Worm (Caenorhabditis elegans) whole organism, L2 larva: ENCODE results near the gene ceh-16.

Experiments used
- blmp-1 ChIP-seq: sonication (generic microtip); optimal IDR thresholded peaks from 2 replicates; lab custom pipeline; 2017; ENCODE audit warnings: missing genetic modification characterization, mild to moderate bottlenecking, missing compliant biosample characterization, antibody characterized with exemption, moderate library complexity; ENCODE audit not compliant: insufficient read depth
- fos-1 ChIP-seq: fragments of 150-350 bp; optimal IDR thresholded peaks from 2 replicates; lab custom pipeline; 2014; ENCODE audit warnings: missing biosample characterization, missing genetic modification characterization
- lin-11 ChIP-seq: fragments of 150-350 bp; sonication (generic microtip); optimal IDR thresholded peaks from 2 replicates; lab custom pipeline; 2014; ENCODE audit warnings: missing biosample characterization, missing genetic modification characterization, inconsistent platforms, mixed read lengths
- lsy-2 ChIP-seq, 2 experiments: fragments of 150-350 bp in 1 of 2; sonication (generic microtip) in 1 of 2; optimal IDR thresholded peaks; 2 replicates each; lab custom pipeline; 2014 to 2017; ENCODE audit warnings: missing biosample characterization in 2 of 2, missing genetic modification characterization in 2 of 2
- nhr-11 ChIP-seq: fragments of 150-350 bp; optimal IDR thresholded peaks from 2 replicates; lab custom pipeline; 2014; ENCODE audit warnings: missing biosample characterization, missing genetic modification characterization
- nhr-237 ChIP-seq: fragments of 150-350 bp; optimal IDR thresholded peaks from 2 replicates; lab custom pipeline; 2014; ENCODE audit warnings: missing biosample characterization, missing genetic modification characterization
- nhr-77 ChIP-seq: fragments of 150-350 bp; optimal IDR thresholded peaks from 2 replicates; lab custom pipeline; 2014; ENCODE audit warnings: missing biosample characterization, missing genetic modification characterization
- snpc-4 ChIP-seq: fragments of 150-350 bp; optimal IDR thresholded peaks from 2 replicates; lab custom pipeline; 2014; ENCODE audit warnings: missing biosample characterization, missing genetic modification characterization
- zag-1 ChIP-seq: fragments of 150-350 bp; optimal IDR thresholded peaks from 2 replicates; lab custom pipeline; 2014; ENCODE audit warnings: missing biosample characterization, missing genetic modification characterization

- TF ChIP-seq lsy-2 (tag; optimal IDR thresholded peaks at IDR 0.05; lab: Kevin White, UChicago) (peak in 1 of 2 experiments; percentile 36), nhr-237 (no peak), nhr-77 (tag; lab: Kevin White, UChicago) (no peak), lin-11 (tag; lab: Kevin White, UChicago) (no peak), snpc-4 (no peak), fos-1 (tag; lab: Kevin White, UChicago) (no peak), blmp-1 (tag; lab: Kevin White, UChicago) (no peak), nhr-11 (tag; lab: Kevin White, UChicago) (no peak), zag-1 (tag; lab: Kevin White, UChicago) (no peak)
Observed at ce11 chrIII:8614490-8614889, 8.0 kb upstream of the ceh-16 start, which contains the start of gene rha-2.
